Worm (Caenorhabditis elegans) whole organism, early embryonic: ENCODE data around the gene Y54F10AM.6.

Source experiments
- B0310.2 ChIP-seq: sonication (generic microtip); optimal IDR thresholded peaks from 2 replicates; lab custom pipeline; 2016; ENCODE audit warnings: mild to moderate bottlenecking, missing genetic modification characterization, missing compliant biosample characterization
- F13C5.2 ChIP-seq: sonication (generic microtip); optimal IDR thresholded peaks from 2 replicates; lab custom pipeline; 2017; ENCODE audit warnings: mild to moderate bottlenecking, missing genetic modification characterization, inconsistent platforms, missing compliant biosample characterization
- aly-1 ChIP-seq: sonication (generic microtip); optimal IDR thresholded peaks from 2 replicates; lab custom pipeline; 2016; ENCODE audit warnings: missing genetic modification characterization, missing compliant biosample characterization
- ama-1 ChIP-seq: fragments of 150-350 bp; optimal IDR thresholded peaks from 2 replicates; lab custom pipeline; 2014
- ceh-13 ChIP-seq: fragments of 200-800 bp; sonication (Bioruptor generic); optimal IDR thresholded peaks from 2 replicates; lab custom pipeline; 2018; ENCODE audit warnings: mild to moderate bottlenecking, missing genetic modification characterization, missing compliant biosample characterization
- ceh-36 ChIP-seq: sonication (generic microtip); optimal IDR thresholded peaks from 2 replicates; lab custom pipeline; 2016; ENCODE audit warnings: missing genetic modification characterization, inconsistent platforms, missing compliant biosample characterization
- ets-7 ChIP-seq: sonication (generic microtip); optimal IDR thresholded peaks from 2 replicates; lab custom pipeline; 2016; ENCODE audit warnings: missing genotype, missing genetic modification characterization, missing compliant biosample characterization
- flt-1 ChIP-seq: fragments of 200-800 bp; sonication (Bioruptor generic); IDR thresholded peaks from 2 replicates; pipeline ENCODE4 v1.3.6; 2022; ENCODE audit warnings: missing genetic modification characterization, missing compliant biosample characterization
- hmbx-1 ChIP-seq: sonication (generic microtip); optimal IDR thresholded peaks from 2 replicates; lab custom pipeline; 2016; ENCODE audit warnings: mild to moderate bottlenecking, missing genetic modification characterization, missing compliant biosample characterization
- hmg-4 ChIP-seq: fragments of 200-800 bp; sonication (Bioruptor generic); optimal IDR thresholded peaks from 2 replicates; lab custom pipeline; 2018; ENCODE audit warnings: mild to moderate bottlenecking, missing genetic modification characterization, missing compliant biosample characterization
- hnd-1 ChIP-seq: sonication (generic microtip); optimal IDR thresholded peaks from 2 replicates; lab custom pipeline; 2016; ENCODE audit warnings: missing genetic modification characterization, missing compliant biosample characterization
- pes-1 ChIP-seq: fragments of 200-800 bp; sonication (Bioruptor generic); IDR thresholded peaks from 2 replicates; pipeline ENCODE4 v1.3.6; 2022; ENCODE audit warnings: missing genetic modification reagents, missing genetic modification characterization, missing compliant biosample characterization
- scrt-1 ChIP-seq: fragments of 200-800 bp; sonication (Bioruptor generic); IDR thresholded peaks from 2 replicates; pipeline ENCODE4 v1.3.6; 2022; ENCODE audit warnings: missing genetic modification characterization, missing compliant biosample characterization
- sea-1 ChIP-seq: fragments of 200-800 bp; sonication (Bioruptor generic); conservative IDR thresholded peaks from 2 replicates; pipeline ENCODE4 v1.3.6; 2022; ENCODE audit warnings: missing genetic modification characterization, missing compliant biosample characterization
- tbx-11 ChIP-seq: fragments of 200-800 bp; sonication (Bioruptor generic); IDR thresholded peaks from 2 replicates; pipeline ENCODE4 v1.3.6; 2022; ENCODE audit warnings: missing genetic modification characterization, missing compliant biosample characterization
- tbx-37 ChIP-seq: fragments of 200-800 bp; sonication (Bioruptor generic); conservative IDR thresholded peaks from 2 replicates; pipeline ENCODE4 v1.3.6; 2022; ENCODE audit warnings: missing genetic modification reagents, missing genetic modification characterization, missing compliant biosample characterization
- tra-4 ChIP-seq: sonication (generic microtip); optimal IDR thresholded peaks from 2 replicates; lab custom pipeline; 2017; ENCODE audit warnings: missing genetic modification characterization, missing compliant biosample characterization

Y54F10AM.6 gene

DNA sequence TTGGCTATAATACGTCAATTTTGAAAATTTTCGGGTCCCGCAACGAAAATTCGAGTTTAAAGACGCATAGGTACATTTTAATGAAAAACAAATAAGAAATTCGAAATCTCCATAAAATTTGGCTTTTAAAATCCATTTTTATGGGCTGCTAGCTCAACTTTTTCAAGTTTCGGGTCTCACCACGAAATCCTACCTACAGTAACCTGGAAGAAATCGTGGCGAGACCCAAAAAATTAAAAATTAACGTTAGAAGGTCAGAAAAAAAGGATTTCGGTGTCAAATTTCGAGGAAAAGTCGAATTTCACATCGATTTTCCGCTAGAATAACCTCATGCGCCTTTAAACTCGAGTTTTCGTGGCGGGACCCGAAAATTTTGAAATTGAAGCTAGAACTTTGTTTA is 26.4 kb upstream of the Y54F10AM.6 start:
- TF ChIP-seq aly-1 (tag; lab: Kevin White, UChicago), result no peak
- TF ChIP-seq hnd-1 (tag; lab: Kevin White, UChicago), result no peak
- no peak for TF ChIP-seq F13C5.2
- no peak for TF ChIP-seq ets-7 (tag; lab: Kevin White, UChicago)
- TF ChIP-seq pes-1 (GFP tag; lab: Robert Waterston, UW), result no peak
- no peak for TF ChIP-seq B0310.2 (tag; lab: Kevin White, UChicago)
- no peak for TF ChIP-seq flt-1 (GFP tag; lab: Robert Waterston, UW)
- TF ChIP-seq hmg-4 (GFP tag; lab: Kevin White, UChicago), result no peak
- no peak for TF ChIP-seq tbx-11 (GFP tag; lab: Robert Waterston, UW)
- TF ChIP-seq ceh-13 (GFP tag; lab: Kevin White, UChicago), result no peak
- no peak for TF ChIP-seq hmbx-1
- no peak for TF ChIP-seq tbx-37 (GFP tag; lab: Robert Waterston, UW)
- TF ChIP-seq sea-1, result no peak
- no peak for TF ChIP-seq ceh-36
- TF ChIP-seq ama-1, result no peak

DNA sequence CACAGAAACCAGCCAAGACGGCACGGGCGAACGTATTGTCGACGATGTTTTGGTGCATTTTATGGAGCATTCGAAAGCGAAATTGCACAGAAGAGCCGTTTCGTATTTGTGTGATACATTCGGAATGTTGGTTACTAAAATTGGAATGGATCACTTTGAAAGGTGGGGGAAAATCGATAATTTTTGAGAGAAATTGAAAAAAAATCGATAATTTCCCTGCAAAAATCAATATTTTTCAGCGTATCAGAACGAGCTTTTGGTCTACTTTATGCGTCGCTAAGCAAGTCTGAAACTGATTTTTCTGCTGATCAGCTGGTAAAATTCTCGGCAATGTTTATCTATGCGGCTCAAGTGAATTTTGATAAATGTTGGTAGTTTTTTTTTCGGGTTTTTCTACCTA is 25.9 kb upstream of the Y54F10AM.6 start:
- no peak for TF ChIP-seq F13C5.2

DNA sequence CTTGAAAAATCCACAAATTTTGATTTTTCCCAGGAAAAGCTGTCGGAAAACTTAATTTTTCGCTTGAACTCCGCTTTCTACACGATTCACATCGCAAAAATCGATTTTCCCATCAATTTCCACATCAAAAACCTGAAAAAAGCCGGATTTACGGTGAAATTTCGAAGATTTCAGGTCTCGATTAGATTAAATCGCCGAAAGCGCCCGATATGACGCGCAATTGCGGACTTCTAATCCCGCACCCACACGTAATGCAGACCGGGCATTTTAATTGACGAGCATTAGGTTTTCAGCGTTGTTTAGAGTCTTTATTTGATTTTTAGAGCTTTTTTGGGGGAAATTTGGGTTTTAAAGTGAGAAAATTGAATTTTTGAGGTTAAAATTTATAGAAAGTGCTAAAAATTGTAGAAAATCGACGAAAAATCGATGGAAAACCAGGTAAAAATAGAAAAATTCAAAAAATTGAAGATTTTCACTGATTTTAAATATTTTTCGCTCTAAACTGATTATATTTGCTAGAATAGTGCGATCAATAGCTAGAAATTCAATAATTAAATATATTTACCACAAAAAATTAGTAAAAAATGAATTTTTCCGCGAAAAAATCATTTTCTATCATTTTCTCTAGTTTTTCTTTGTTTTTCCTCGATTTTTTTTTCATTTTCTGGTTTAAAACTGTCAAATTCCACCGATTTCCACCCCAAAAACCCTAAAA is 21.4 kb upstream of the Y54F10AM.6 start, which contains the start of gene Y54F10AL.1:
Gene Y54F10AL.1 (plus strand): TSS at position 665 of the 715 bp plus-strand sequence.
- TF ChIP-seq ceh-36, result peak; percentile 33
- no peak for TF ChIP-seq flt-1 (GFP tag; lab: Robert Waterston, UW)

DNA sequence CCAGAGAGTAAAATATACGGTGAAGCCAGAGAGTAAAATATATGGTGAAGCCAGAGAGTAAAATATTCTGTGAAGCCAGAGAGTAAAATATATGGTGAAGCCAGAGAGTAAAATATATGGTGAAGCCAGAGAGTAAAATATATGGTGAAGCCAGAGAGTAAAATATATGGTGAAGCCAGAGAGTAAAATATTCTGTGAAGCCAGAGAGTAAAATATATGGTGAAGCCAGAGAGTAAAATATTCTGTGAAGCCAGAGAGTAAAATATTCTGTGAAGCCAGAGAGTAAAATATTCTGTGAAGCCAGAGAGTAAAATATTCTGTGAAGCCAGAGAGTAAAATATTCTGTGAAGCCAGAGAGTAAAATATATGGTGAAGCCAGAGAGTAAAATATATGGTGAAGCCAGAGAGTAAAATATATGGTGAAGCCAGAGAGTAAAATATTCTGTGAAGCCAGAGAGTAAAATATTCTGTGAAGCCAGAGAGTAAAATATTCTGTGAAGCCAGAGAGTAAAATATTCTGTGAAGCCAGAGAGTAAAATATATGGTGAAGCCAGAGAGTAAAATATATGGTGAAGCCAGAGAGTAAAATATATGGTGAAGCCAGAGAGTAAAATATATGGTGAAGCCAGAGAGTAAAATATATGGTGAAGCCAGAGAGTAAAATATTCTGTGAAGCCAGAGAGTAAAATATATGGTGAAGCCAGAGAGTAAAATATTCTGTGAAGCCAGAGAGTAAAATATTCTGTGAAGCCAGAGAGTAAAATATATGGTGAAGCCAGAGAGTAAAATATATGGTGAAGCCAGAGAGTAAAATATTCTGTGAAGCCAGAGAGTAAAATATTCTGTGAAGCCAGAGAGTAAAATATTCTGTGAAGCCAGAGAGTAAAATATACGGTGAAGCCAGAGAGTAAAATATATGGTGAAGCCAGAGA is 11.1 kb upstream of the Y54F10AM.6 start:
- TF ChIP-seq pes-1 (GFP tag; lab: Robert Waterston, UW) (peak; percentile 88), scrt-1 (GFP tag; lab: Robert Waterston, UW) (peak; percentile 76), sea-1 (peak; percentile 87), tbx-11 (GFP tag; lab: Robert Waterston, UW) (peak; percentile 87), flt-1 (GFP tag; lab: Robert Waterston, UW) (peak; percentile 92), tbx-37 (GFP tag; lab: Robert Waterston, UW) (peak; percentile 99)

DNA sequence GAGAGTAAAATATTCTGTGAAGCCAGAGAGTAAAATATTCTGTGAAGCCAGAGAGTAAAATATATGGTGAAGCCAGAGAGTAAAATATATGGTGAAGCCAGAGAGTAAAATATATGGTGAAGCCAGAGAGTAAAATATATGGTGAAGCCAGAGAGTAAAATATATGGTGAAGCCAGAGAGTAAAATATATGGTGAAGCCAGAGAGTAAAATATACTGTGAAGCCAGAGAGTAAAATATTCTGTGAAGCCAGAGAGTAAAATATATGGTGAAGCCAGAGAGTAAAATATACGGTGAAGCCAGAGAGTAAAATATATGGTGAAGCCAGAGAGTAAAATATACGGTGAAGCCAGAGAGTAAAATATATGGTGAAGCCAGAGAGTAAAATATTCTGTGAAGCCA is 9.3 kb upstream of the Y54F10AM.6 start:
- TF ChIP-seq flt-1 (GFP tag; lab: Robert Waterston, UW), result peak; percentile 97
- TF ChIP-seq tbx-37 (GFP tag; lab: Robert Waterston, UW), result peak; percentile 99
- peak; percentile 89 for TF ChIP-seq pes-1 (GFP tag; lab: Robert Waterston, UW)
- peak; percentile 72; the same call in 1 of the 2 replicates for TF ChIP-seq scrt-1 (GFP tag; lab: Robert Waterston, UW)
- peak; percentile 73; the same call in 1 of the 2 replicates for TF ChIP-seq tbx-11 (GFP tag; lab: Robert Waterston, UW)
- TF ChIP-seq sea-1, result peak; percentile 75; the same call in 1 of the 2 replicates

DNA sequence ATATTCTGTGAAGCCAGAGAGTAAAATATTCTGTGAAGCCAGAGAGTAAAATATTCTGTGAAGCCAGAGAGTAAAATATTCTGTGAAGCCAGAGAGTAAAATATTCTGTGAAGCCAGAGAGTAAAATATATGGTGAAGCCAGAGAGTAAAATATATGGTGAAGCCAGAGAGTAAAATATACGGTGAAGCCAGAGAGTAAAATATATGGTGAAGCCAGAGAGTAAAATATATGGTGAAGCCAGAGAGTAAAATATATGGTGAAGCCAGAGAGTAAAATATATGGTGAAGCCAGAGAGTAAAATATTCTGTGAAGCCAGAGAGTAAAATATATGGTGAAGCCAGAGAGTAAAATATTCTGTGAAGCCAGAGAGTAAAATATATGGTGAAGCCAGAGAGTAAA is 8.0 kb upstream of the Y54F10AM.6 start:
- 0 out of 2 replicates have a peak, but pooled peaks have one; percentile 18 for TF ChIP-seq flt-1 (GFP tag; lab: Robert Waterston, UW)

DNA sequence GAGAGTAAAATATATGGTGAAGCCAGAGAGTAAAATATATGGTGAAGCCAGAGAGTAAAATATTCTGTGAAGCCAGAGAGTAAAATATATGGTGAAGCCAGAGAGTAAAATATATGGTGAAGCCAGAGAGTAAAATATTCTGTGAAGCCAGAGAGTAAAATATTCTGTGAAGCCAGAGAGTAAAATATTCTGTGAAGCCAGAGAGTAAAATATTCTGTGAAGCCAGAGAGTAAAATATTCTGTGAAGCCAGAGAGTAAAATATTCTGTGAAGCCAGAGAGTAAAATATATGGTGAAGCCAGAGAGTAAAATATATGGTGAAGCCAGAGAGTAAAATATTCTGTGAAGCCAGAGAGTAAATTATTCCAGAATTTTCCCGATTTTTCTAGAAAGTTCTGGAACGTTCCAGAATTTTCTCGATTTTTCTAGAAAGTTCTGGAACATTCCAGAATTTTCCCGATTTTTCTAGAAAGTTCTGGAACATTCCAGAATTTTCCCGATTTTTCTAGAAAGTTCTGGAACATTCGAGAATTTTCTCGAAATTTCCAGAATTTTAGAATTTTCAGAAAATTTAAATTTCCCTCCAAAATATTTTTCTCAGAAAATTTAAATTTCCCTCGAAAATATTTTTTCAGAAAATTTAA is 7.1 kb upstream of the Y54F10AM.6 start:
- TF ChIP-seq pes-1 (GFP tag; lab: Robert Waterston, UW), result peak; percentile 38; the same call in 1 of the 2 replicates

DNA sequence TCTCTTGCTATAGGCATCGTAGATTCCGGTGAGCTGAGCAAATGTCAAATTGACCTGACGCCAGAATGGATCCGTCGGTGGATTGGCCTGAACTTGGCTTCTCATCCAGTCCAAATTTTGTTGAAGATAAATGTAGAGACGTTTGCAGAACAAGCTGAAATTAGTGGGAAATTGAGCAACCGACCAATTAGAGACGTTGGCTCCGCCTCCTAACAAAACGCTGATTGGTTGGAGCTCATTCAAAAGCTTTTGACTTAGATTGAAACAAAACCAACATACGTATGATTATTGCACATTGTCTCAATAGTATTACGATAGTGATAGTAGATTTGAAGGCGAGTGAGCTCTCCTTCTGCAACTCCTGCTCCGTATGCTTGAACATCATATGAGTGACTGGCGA is 2.2 kb upstream of the Y54F10AM.6 start:
- TF ChIP-seq ceh-13 (GFP tag; lab: Kevin White, UChicago) (no peak), ets-7 (tag; lab: Kevin White, UChicago) (no peak), ama-1 (no peak), aly-1 (tag; lab: Kevin White, UChicago) (no peak), tbx-11 (GFP tag; lab: Robert Waterston, UW) (no peak), F13C5.2 (no peak), hnd-1 (tag; lab: Kevin White, UChicago) (no peak), ceh-36 (no peak), tbx-37 (GFP tag; lab: Robert Waterston, UW) (no peak), B0310.2 (tag; lab: Kevin White, UChicago) (no peak), pes-1 (GFP tag; lab: Robert Waterston, UW) (no peak), flt-1 (GFP tag; lab: Robert Waterston, UW) (no peak), hmg-4 (GFP tag; lab: Kevin White, UChicago) (no peak), scrt-1 (GFP tag; lab: Robert Waterston, UW) (no peak), tra-4 (tag; lab: Kevin White, UChicago) (no peak)
